Fruit fly (Drosophila melanogaster) whole organism, embryonic: ENCODE data around the gene CG11342.

Experiments
- CG10321 ChIP-seq: fragments of 200-800 bp; sonication (Bioruptor generic); IDR thresholded peaks from 2 replicates; pipeline ENCODE4 v1.3.6; 2022; ENCODE audit warnings: missing biosample characterization, missing genetic modification characterization
- CG10366 ChIP-seq: fragments of 200-800 bp; sonication (Bioruptor generic); IDR thresholded peaks from 2 replicates; pipeline ENCODE4 v1.3.6; 2022; ENCODE audit warnings: missing biosample characterization, missing genetic modification characterization
- CG11085 ChIP-seq: fragments of 200-800 bp; sonication (Bioruptor generic); IDR thresholded peaks from 2 replicates; pipeline ENCODE4 v1.3.6; 2022; ENCODE audit warnings: missing biosample characterization, missing genetic modification characterization
- CG11093 ChIP-seq: fragments of 200-800 bp; sonication (Bioruptor generic); IDR thresholded peaks from 3 replicates; pipeline ENCODE4 v1.3.6; 2022; ENCODE audit warnings: missing biosample characterization, missing genetic modification characterization
- CG11723 ChIP-seq: fragments of 200-800 bp; sonication (Bioruptor generic); optimal IDR thresholded peaks from 2 replicates; lab custom pipeline; 2017; ENCODE audit warnings: missing biosample characterization, mild to moderate bottlenecking, missing genetic modification characterization
- CG12236 ChIP-seq: fragments of 200-800 bp; sonication (Bioruptor generic); optimal IDR thresholded peaks from 2 replicates; lab custom pipeline; 2016; ENCODE audit warnings: missing biosample characterization, missing genetic modification characterization
- CG1233 ChIP-seq: fragments of 200-800 bp; sonication (Bioruptor generic); optimal IDR thresholded peaks from 4 replicates; lab custom pipeline; 2018; ENCODE audit warnings: missing biosample characterization, mild to moderate bottlenecking, missing genetic modification characterization
- CG15269 ChIP-seq: fragments of 200-800 bp; sonication (Bioruptor generic); optimal IDR thresholded peaks from 2 replicates; lab custom pipeline; 2018; ENCODE audit warnings: missing biosample characterization, mild to moderate bottlenecking, missing genetic modification characterization, moderate library complexity
- CG1602 ChIP-seq: fragments of 200-800 bp; sonication (Bioruptor generic); optimal IDR thresholded peaks from 3 replicates; lab custom pipeline; 2016; ENCODE audit warnings: missing biosample characterization, missing genetic modification characterization
- CG1647 ChIP-seq: fragments of 200-800 bp; sonication (Bioruptor generic); optimal IDR thresholded peaks from 3 replicates; lab custom pipeline; 2016; ENCODE audit warnings: missing biosample characterization, missing genetic modification characterization
- CG17385 ChIP-seq: fragments of 200-800 bp; sonication (Bioruptor generic); optimal IDR thresholded peaks from 3 replicates; lab custom pipeline; 2018; ENCODE audit warnings: missing biosample characterization, mild to moderate bottlenecking, missing genetic modification characterization
- CG17829 ChIP-seq: fragments of 200-800 bp; optimal IDR thresholded peaks from 2 replicates; lab custom pipeline; 2019; ENCODE audit warnings: missing biosample characterization, mild to moderate bottlenecking, missing genetic modification characterization, moderate library complexity
- CG31224 ChIP-seq: fragments of 200-800 bp; sonication (Bioruptor generic); IDR thresholded peaks from 2 replicates; pipeline ENCODE4 v1.3.6; 2022; ENCODE audit warnings: missing biosample characterization, missing genetic modification characterization
- CG33213 ChIP-seq: fragments of 200-800 bp; sonication (Bioruptor generic); optimal IDR thresholded peaks from 3 replicates; lab custom pipeline; 2016; ENCODE audit warnings: missing biosample characterization, missing genetic modification characterization
- CG42726 ChIP-seq: fragments of 200-800 bp; sonication (Bioruptor generic); IDR thresholded peaks from 2 replicates; pipeline ENCODE4 v1.3.6; 2022; ENCODE audit warnings: missing biosample characterization, missing genetic modification characterization; ENCODE audit not compliant: partially characterized antibody
- CG6654 ChIP-seq: fragments of 200-800 bp; sonication (Bioruptor generic); optimal IDR thresholded peaks from 2 replicates; lab custom pipeline; 2017; ENCODE audit warnings: missing biosample characterization, mild to moderate bottlenecking, missing genetic modification characterization
- CHES-1-like ChIP-seq: fragments of 200-800 bp; sonication (Bioruptor generic); optimal IDR thresholded peaks from 2 replicates; lab custom pipeline; 2016; ENCODE audit warnings: missing biosample characterization, missing genetic modification characterization
- CoRest ChIP-seq: fragments of 200-800 bp; sonication (Bioruptor generic); optimal IDR thresholded peaks from 3 replicates; lab custom pipeline; 2018; ENCODE audit warnings: missing biosample characterization, mild to moderate bottlenecking, missing genetic modification characterization, moderate library complexity
- D19B ChIP-seq: fragments of 200-800 bp; sonication (Bioruptor generic); optimal IDR thresholded peaks from 2 replicates; lab custom pipeline; 2017; ENCODE audit warnings: missing biosample characterization, mild to moderate bottlenecking, missing genetic modification characterization
- Fer2 ChIP-seq: fragments of 200-800 bp; sonication (Bioruptor generic); optimal IDR thresholded peaks from 2 replicates; lab custom pipeline; 2018; ENCODE audit warnings: missing biosample characterization, mild to moderate bottlenecking, missing genetic modification characterization, moderate library complexity
- Hand ChIP-seq: fragments of 200-800 bp; sonication (Bioruptor generic); optimal IDR thresholded peaks from 2 replicates; lab custom pipeline; 2017; ENCODE audit warnings: mild to moderate bottlenecking, missing biosample characterization, missing genetic modification reagents, missing genetic modification characterization
- HmgZ ChIP-seq: fragments of 200-800 bp; sonication (Bioruptor generic); optimal IDR thresholded peaks from 2 replicates; lab custom pipeline; 2018; ENCODE audit warnings: missing biosample characterization, mild to moderate bottlenecking, missing genetic modification characterization
- Hr39 ChIP-seq: fragments of >200 bp; optimal IDR thresholded peaks from 2 replicates; lab custom pipeline; 2017
- Lpt ChIP-seq: fragments of >200 bp; optimal IDR thresholded peaks from 2 replicates; lab custom pipeline; 2018; ENCODE audit warnings: missing biosample characterization, missing genetic modification characterization
- Max ChIP-seq: fragments of 200-800 bp; sonication (Bioruptor generic); optimal IDR thresholded peaks from 2 replicates; lab custom pipeline; 2016; ENCODE audit warnings: missing biosample characterization, mild to moderate bottlenecking, missing genetic modification characterization
- Sox100B ChIP-seq: fragments of 200-800 bp; sonication (Bioruptor generic); optimal IDR thresholded peaks from 3 replicates; lab custom pipeline; 2018; ENCODE audit warnings: missing biosample characterization, mild to moderate bottlenecking, missing genetic modification characterization
- Stat92E ChIP-seq, 3 experiments: fragments of >200 bp in 2 of 3; fragments of 200-800 bp in 1 of 3; sonication (Bioruptor generic) in 1 of 3; optimal IDR thresholded peaks; 2 replicates each; lab custom pipeline; 2017 to 2019; ENCODE audit warnings: missing biosample characterization in 3 of 3, missing genetic modification characterization in 3 of 3, mild to moderate bottlenecking in 1 of 3, moderate library complexity in 1 of 3
- YL-1 ChIP-seq: fragments of 200-800 bp; sonication (Bioruptor generic); optimal IDR thresholded peaks from 3 replicates; lab custom pipeline; 2017; ENCODE audit warnings: missing biosample characterization, mild to moderate bottlenecking, missing genetic modification characterization
- ac ChIP-seq: fragments of 200-800 bp; sonication (Bioruptor generic); optimal IDR thresholded peaks from 3 replicates; lab custom pipeline; 2017; ENCODE audit warnings: missing biosample characterization, mild to moderate bottlenecking, missing genetic modification characterization
- ap ChIP-seq: fragments of 200-800 bp; sonication (Bioruptor generic); IDR thresholded peaks from 2 replicates; pipeline ENCODE4 v1.3.6; 2022; ENCODE audit warnings: missing biosample characterization, missing genetic modification characterization
- bab2 ChIP-seq: fragments of 200-800 bp; sonication (Bioruptor generic); optimal IDR thresholded peaks from 2 replicates; lab custom pipeline; 2016; ENCODE audit warnings: missing biosample characterization, missing genetic modification characterization
- bbx ChIP-seq: fragments of 200-800 bp; sonication (Bioruptor generic); IDR thresholded peaks from 2 replicates; pipeline ENCODE4 v1.3.6; 2022; ENCODE audit warnings: missing biosample characterization, missing genetic modification characterization; ENCODE audit not compliant: partially characterized antibody
- cad ChIP-seq: fragments of >200 bp; optimal IDR thresholded peaks from 2 replicates; lab custom pipeline; 2017; ENCODE audit warnings: missing biosample characterization, missing genetic modification characterization
- caup ChIP-seq: fragments of 200-800 bp; sonication (Bioruptor generic); optimal IDR thresholded peaks from 3 replicates; lab custom pipeline; 2017; ENCODE audit warnings: missing biosample characterization, mild to moderate bottlenecking, missing genetic modification characterization, moderate library complexity; ENCODE audit not compliant: severe bottlenecking
- exex ChIP-seq: fragments of 200-800 bp; sonication (Bioruptor generic); optimal IDR thresholded peaks from 4 replicates; lab custom pipeline; 2018; ENCODE audit warnings: missing biosample characterization, mild to moderate bottlenecking, missing genetic modification characterization, moderate library complexity
- fu2 ChIP-seq: fragments of 200-800 bp; sonication (Bioruptor generic); optimal IDR thresholded peaks from 2 replicates; lab custom pipeline; 2016; ENCODE audit warnings: missing biosample characterization, missing genetic modification characterization
- gfzf ChIP-seq: fragments of 200-800 bp; sonication (Bioruptor generic); optimal IDR thresholded peaks from 2 replicates; lab custom pipeline; 2016; ENCODE audit warnings: missing biosample characterization, mild to moderate bottlenecking, missing genetic modification characterization, moderate library complexity
- gro ChIP-seq: fragments of 200-800 bp; sonication (Bioruptor generic); optimal IDR thresholded peaks from 2 replicates; lab custom pipeline; 2016; ENCODE audit warnings: missing biosample characterization, missing genetic modification characterization
- jigr1 ChIP-seq: fragments of 200-800 bp; sonication (Bioruptor generic); IDR thresholded peaks from 3 replicates; pipeline ENCODE4 v1.3.6; 2022; ENCODE audit warnings: missing biosample characterization, missing genetic modification characterization
- lola ChIP-seq, 3 experiments: fragments of >200 bp in 2 of 3; fragments of 200-800 bp in 1 of 3; sonication (Bioruptor generic) in 1 of 3; optimal IDR thresholded peaks; 2 replicates each; lab custom pipeline; 2017 to 2019; ENCODE audit warnings: missing biosample characterization in 3 of 3, missing genetic modification characterization in 3 of 3, mild to moderate bottlenecking in 1 of 3, moderate library complexity in 1 of 3
- mld ChIP-seq: fragments of 200-800 bp; sonication (Bioruptor generic); IDR thresholded peaks from 3 replicates; pipeline ENCODE4 v1.3.6; 2022; ENCODE audit warnings: missing biosample characterization, missing genetic modification characterization; ENCODE audit not compliant: partially characterized antibody
- nom ChIP-seq: fragments of 200-800 bp; sonication (Bioruptor generic); optimal IDR thresholded peaks from 2 replicates; lab custom pipeline; 2017; ENCODE audit warnings: missing biosample characterization, missing genetic modification characterization, mild to moderate bottlenecking, moderate library complexity, missing genetic modification reagents
- pb ChIP-seq: fragments of 200-800 bp; sonication (Bioruptor generic); optimal IDR thresholded peaks from 3 replicates; lab custom pipeline; 2016; ENCODE audit warnings: missing biosample characterization, missing genetic modification characterization
- psq ChIP-seq: fragments of 200-800 bp; sonication (Bioruptor generic); optimal IDR thresholded peaks from 2 replicates; lab custom pipeline; 2017; ENCODE audit warnings: missing biosample characterization, missing genetic modification characterization
- ranshi ChIP-seq: fragments of 200-800 bp; sonication (Bioruptor generic); IDR thresholded peaks from 2 replicates; pipeline ENCODE4 v1.3.6; 2022; ENCODE audit warnings: missing biosample characterization, missing genetic modification characterization
- shn ChIP-seq: fragments of 200-800 bp; sonication (Bioruptor generic); optimal IDR thresholded peaks from 3 replicates; lab custom pipeline; 2016; ENCODE audit warnings: missing biosample characterization, missing genetic modification characterization
- sqz ChIP-seq: fragments of 200-800 bp; sonication (Bioruptor generic); optimal IDR thresholded peaks from 3 replicates; lab custom pipeline; 2018; ENCODE audit warnings: missing biosample characterization, mild to moderate bottlenecking, missing genetic modification characterization
- trh ChIP-seq: fragments of 200-800 bp; sonication (Bioruptor generic); optimal IDR thresholded peaks from 2 replicates; lab custom pipeline; 2016; ENCODE audit warnings: missing biosample characterization, missing genetic modification characterization
- twi ChIP-seq: fragments of 200-800 bp; optimal IDR thresholded peaks from 2 replicates; lab custom pipeline; 2019; ENCODE audit warnings: missing biosample characterization, mild to moderate bottlenecking, missing genetic modification characterization, moderate library complexity
- unc-4 ChIP-seq: fragments of 200-800 bp; sonication (Bioruptor generic); IDR thresholded peaks from 2 replicates; pipeline ENCODE4 v1.3.6; 2022; ENCODE audit warnings: missing biosample characterization, missing genetic modification characterization; ENCODE audit not compliant: partially characterized antibody
- unpg ChIP-seq: fragments of 200-800 bp; sonication (Bioruptor generic); optimal IDR thresholded peaks from 3 replicates; lab custom pipeline; 2018; ENCODE audit warnings: missing biosample characterization, mild to moderate bottlenecking, missing genetic modification characterization, moderate library complexity

Gene CG11342

dm6 chr3L:4380231-4380645 lies 13.0 kb upstream of the CG11342 start, which contains the start of gene DopEcR (continued):
- TF ChIP-seq bab2 (GFP tag; lab: Kevin White, UChicago) (no peak), ranshi (no peak), mld (GFP tag; lab: Robert Waterston, UW) (no peak), CG1602 (GFP tag; lab: Kevin White, UChicago) (no peak), exex (tag; lab: Kevin White, UChicago) (no peak), Hr39 (no peak), CG42726 (no peak), Sox100B (no peak), bbx (GFP tag; lab: Robert Waterston, UW) (peak; percentile 44; the same call in 1 of the 2 replicates), gfzf (GFP tag; lab: Kevin White, UChicago) (no peak), D19B (GFP tag; lab: Kevin White, UChicago) (no peak), CG15269 (no peak), unc-4 (no peak), ap (GFP tag; lab: Robert Waterston, UW) (no peak), CG10321 (no peak), sqz (GFP tag; lab: Kevin White, UChicago) (no peak), nom (GFP tag; lab: Kevin White, UChicago) (no peak), YL-1 (no peak), CG1233 (GFP tag; lab: Kevin White, UChicago) (no peak), twi (tag; lab: Kevin White, UChicago) (no peak), CG10366 (GFP tag; lab: Robert Waterston, UW) (no peak), CG12236 (GFP tag; lab: Kevin White, UChicago) (no peak), Fer2 (tag; lab: Kevin White, UChicago) (no peak), caup (no peak), CG11093 (GFP tag; lab: Robert Waterston, UW) (no peak), shn (GFP tag; lab: Kevin White, UChicago) (no peak), CG17829 (tag; lab: Kevin White, UChicago) (peak; percentile 5), CG17385 (GFP tag; lab: Kevin White, UChicago) (peak; percentile 19), CHES-1-like (GFP tag; lab: Kevin White, UChicago) (no peak), HmgZ (tag; lab: Kevin White, UChicago) (peak; percentile 21), CG11085 (GFP tag; lab: Robert Waterston, UW) (no peak), cad (no peak), CoRest (tag; lab: Kevin White, UChicago) (no peak), Stat92E (GFP tag; optimal IDR thresholded peaks at IDR 0.05; lab: Kevin White, UChicago) (peak in 1 of 3 experiments; percentile 49), Lpt (GFP tag; lab: Kevin White, UChicago) (no peak), CG6654 (GFP tag; lab: Kevin White, UChicago) (no peak), psq (GFP tag; lab: Kevin White, UChicago) (no peak), pb (GFP tag; lab: Kevin White, UChicago) (no peak), trh (GFP tag; lab: Kevin White, UChicago) (no peak), jigr1 (GFP tag; lab: Robert Waterston, UW) (no peak), Max (peak; percentile 47), CG1647 (no peak), CG33213 (GFP tag; lab: Kevin White, UChicago) (no peak), CG11723 (GFP tag; lab: Kevin White, UChicago) (no peak), ac (GFP tag; lab: Kevin White, UChicago) (no peak), Hand (GFP tag; lab: Kevin White, UChicago) (peak; percentile 47), unpg (GFP tag; lab: Kevin White, UChicago) (no peak), gro (GFP tag; lab: Kevin White, UChicago) (no peak), CG31224 (GFP tag; lab: Robert Waterston, UW) (no peak), lola (GFP tag; optimal IDR thresholded peaks at IDR 0.05; lab: Kevin White, UChicago) (no peak), fu2 (no peak)
